Worm (Caenorhabditis elegans): ENCODE data around the gene AC7.3.

DNA sequence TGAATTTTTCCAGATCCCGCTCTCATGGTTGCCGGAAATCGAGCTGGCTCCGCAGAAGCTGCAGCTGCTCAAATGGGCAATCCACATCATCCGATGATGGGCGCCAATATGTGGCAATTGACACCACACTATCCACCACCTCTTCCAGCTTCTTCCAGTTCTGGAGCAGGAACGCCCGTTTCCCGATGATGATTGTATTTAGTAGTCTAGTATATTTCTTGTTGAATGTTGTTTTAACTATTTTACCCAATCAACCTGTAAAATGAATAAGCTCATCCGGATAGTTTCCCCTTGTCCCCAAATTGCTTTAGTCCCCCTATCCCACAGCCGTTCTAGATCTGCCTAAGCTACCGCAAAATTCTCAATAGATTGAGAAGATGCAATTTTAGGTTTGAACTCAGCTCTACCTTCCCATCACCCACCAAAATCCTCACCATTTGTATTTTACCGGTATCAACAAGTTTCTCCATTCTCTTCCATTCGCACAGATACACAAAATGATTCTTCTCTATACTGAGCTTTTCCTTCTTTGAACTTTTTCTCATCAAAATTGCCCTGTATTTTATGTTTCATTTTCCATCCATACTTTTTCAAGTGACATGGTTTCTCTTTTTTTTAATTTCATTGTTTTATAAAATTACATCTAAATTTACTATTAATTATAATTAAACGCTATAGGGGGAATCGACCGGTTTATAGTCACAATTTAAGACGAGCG, 25.2 kb upstream of the AC7.3 start:
- no peak for TF ChIP-seq ref-1 (GFP tag; conservative IDR thresholded peaks at IDR 0.05)
- no peak for TF ChIP-seq T22C8.4 (GFP tag; IDR thresholded peaks at IDR 0.05)
- TF ChIP-seq flt-1 (GFP tag; IDR thresholded peaks at IDR 0.05): no peak
- TF ChIP-seq tab-1 (GFP tag; IDR thresholded peaks at IDR 0.05): no peak
- no peak for TF ChIP-seq cog-1 (tag; optimal IDR thresholded peaks at IDR 0.05)
- no peak for TF ChIP-seq med-1 (GFP tag; optimal IDR thresholded peaks at IDR 0.05; ENCODE audit: insufficient read depth)
- TF ChIP-seq klf-2 (GFP tag; conservative IDR thresholded peaks at IDR 0.05): no peak
- no peak for TF ChIP-seq ztf-29 (GFP tag; IDR thresholded peaks at IDR 0.05)
- TF ChIP-seq ztf-23 (GFP tag; IDR thresholded peaks at IDR 0.05): no peak

Measured in whole organism, midembryonic.